Fruit fly (Drosophila melanogaster): ENCODE results near the gene polo.
A peak's percentile ranks its signal among the peaks of the same experiment; 100 is the strongest.

polo gene

DNA sequence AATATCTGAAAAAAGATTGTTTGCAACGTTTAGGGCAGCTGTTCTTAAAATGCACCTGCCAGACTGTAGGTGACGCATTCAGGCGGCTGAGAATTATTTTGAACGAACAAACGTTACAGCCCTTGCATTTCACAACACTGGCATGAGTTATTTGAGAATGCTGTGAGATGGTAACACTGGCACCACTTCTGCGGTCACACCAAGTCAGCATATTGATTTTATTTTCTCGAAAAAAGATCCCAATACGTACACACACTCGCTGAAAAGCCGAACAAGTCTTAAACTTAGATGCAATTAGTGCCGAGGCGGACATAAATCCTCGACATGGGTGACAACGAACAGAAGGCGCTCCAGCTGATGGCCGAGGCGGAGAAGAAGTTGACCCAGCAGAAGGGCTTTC, 4.0 kb downstream of the polo start, which contains the start of gene alphaSnap:
TSS of gene alphaSnap (plus strand) at position 164 of the 400 bp plus-strand sequence.
- TF ChIP-seq acj6 (GFP tag; optimal IDR thresholded peaks at IDR 0.05) (no peak), CG6792 (GFP tag; optimal IDR thresholded peaks at IDR 0.05) (no peak), CG10631 (GFP tag; optimal IDR thresholded peaks at IDR 0.05) (no peak), spab (GFP tag; optimal IDR thresholded peaks at IDR 0.05) (no peak), CG6854 (GFP tag; optimal IDR thresholded peaks at IDR 0.05) (no peak), cyc (GFP tag; optimal IDR thresholded peaks at IDR 0.05) (peak; percentile 11), Hr38 (GFP tag; optimal IDR thresholded peaks at IDR 0.05) (no peak), CG8319 (GFP tag; optimal IDR thresholded peaks at IDR 0.05) (no peak), vri (GFP tag; optimal IDR thresholded peaks at IDR 0.05) (no peak), CG6808 (GFP tag; optimal IDR thresholded peaks at IDR 0.05) (no peak), Ets96B (tag; optimal IDR thresholded peaks at IDR 0.05) (no peak), net (GFP tag; optimal IDR thresholded peaks at IDR 0.05) (no peak), CG11294 (GFP tag; IDR thresholded peaks at IDR 0.05) (no peak), CG9139 (GFP tag; optimal IDR thresholded peaks at IDR 0.05) (no peak), Eip93F (GFP tag; optimal IDR thresholded peaks at IDR 0.05) (no peak), CG6163 (GFP tag; IDR thresholded peaks at IDR 0.05) (no peak), pdm3 (GFP tag; optimal IDR thresholded peaks at IDR 0.05) (no peak), CG8119 (GFP tag; IDR thresholded peaks at IDR 0.05) (no peak), CG11902 (GFP tag; optimal IDR thresholded peaks at IDR 0.05) (no peak), Sox14 (GFP tag; optimal IDR thresholded peaks at IDR 0.05) (peak; percentile 46), topi (GFP tag; optimal IDR thresholded peaks at IDR 0.05) (peak; percentile 35), Sox15 (GFP tag; optimal IDR thresholded peaks at IDR 0.05) (no peak), ss (GFP tag; optimal IDR thresholded peaks at IDR 0.05) (peak in 1 of 2 experiments; percentile 5), Ets21C (GFP tag; optimal IDR thresholded peaks at IDR 0.05) (no peak), achi (GFP tag; optimal IDR thresholded peaks at IDR 0.05) (no peak), Sox102F (GFP tag; optimal IDR thresholded peaks at IDR 0.05) (no peak), CG7368 (GFP tag; optimal IDR thresholded peaks at IDR 0.05) (no peak), CG4318 (GFP tag; optimal IDR thresholded peaks at IDR 0.05) (no peak), Blimp-1 (GFP tag; optimal IDR thresholded peaks at IDR 0.05) (no peak), dsx (GFP tag; optimal IDR thresholded peaks at IDR 0.05; ENCODE audit: poor library complexity, severe bottlenecking) (peak; percentile 19), CG15336 (GFP tag; IDR thresholded peaks at IDR 0.05) (no peak), CG8632 (GFP tag; optimal IDR thresholded peaks at IDR 0.05) (no peak), CG3032 (tag; optimal IDR thresholded peaks at IDR 0.05) (peak; percentile 14), salr (GFP tag; optimal IDR thresholded peaks at IDR 0.05) (no peak), CG10669 (GFP tag; optimal IDR thresholded peaks at IDR 0.05) (no peak), OdsH (GFP tag; optimal IDR thresholded peaks at IDR 0.05) (no peak), Smox (GFP tag; optimal IDR thresholded peaks at IDR 0.05) (no peak), fkh (GFP tag; optimal IDR thresholded peaks at IDR 0.05) (peak; percentile 56), Eip78C (GFP tag) (peak; percentile 83), CG31627 (GFP tag; optimal IDR thresholded peaks at IDR 0.05) (peak; percentile 29), Lpt (GFP tag; optimal IDR thresholded peaks at IDR 0.05) (no peak), CG32006 (GFP tag; optimal IDR thresholded peaks at IDR 0.05) (no peak), fd85E (GFP tag; optimal IDR thresholded peaks at IDR 0.05) (no peak), Hr39 (GFP tag; optimal IDR thresholded peaks at IDR 0.05) (no peak), svp (GFP tag) (no peak), lz (GFP tag; optimal IDR thresholded peaks at IDR 0.05) (no peak), Hr4 (GFP tag; optimal IDR thresholded peaks at IDR 0.05) (no peak), CG34406 (GFP tag; optimal IDR thresholded peaks at IDR 0.05) (no peak), Eip75B (GFP tag; optimal IDR thresholded peaks at IDR 0.05) (no peak), CG16779 (tag; optimal IDR thresholded peaks at IDR 0.05) (no peak), Gug (GFP tag; IDR thresholded peaks at IDR 0.05) (no peak), fd59A (GFP tag; optimal IDR thresholded peaks at IDR 0.05) (no peak), CG3919 (GFP tag; optimal IDR thresholded peaks at IDR 0.05) (no peak)
